Fruit fly (Drosophila melanogaster): ENCODE measurements around the gene Drgx.

Drgx gene

DNA sequence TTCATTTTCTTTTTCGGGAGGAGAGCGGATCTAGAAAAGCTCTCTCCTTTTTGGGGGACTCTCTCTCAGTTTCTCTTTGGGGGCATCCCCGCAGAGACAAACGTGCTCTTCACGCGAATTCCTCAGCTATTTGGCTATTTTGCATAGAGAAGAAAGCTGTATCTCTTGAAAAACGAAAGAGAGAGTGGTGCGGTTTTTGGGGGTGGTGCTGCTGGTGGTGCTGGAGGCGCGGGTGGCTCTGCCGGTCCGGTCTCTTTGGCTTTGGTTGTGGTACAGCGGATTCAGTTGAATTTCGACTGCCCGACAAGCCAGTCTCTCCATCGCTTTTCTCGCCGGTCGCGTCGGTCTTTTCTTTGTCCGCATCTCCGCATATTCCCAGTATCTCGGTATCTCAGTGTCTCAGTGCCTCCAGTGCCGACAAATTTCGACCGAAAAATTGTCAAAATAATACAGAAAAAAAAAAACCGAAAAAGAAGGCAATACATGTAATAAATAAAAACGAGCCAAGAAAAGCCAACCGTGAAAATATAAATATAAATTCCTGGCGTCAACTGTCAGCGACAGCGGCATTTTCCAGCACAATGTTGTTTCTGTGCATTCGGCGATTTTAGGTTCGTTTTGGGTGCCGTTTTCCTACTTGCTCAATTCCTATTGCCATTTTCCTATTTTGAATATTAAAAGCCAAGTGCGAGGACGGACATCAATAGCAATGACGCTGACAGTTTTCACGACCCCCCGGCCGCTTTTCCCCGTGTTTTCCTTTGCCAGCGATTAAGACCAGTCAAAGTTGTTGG, 67.8 kb downstream of the Drgx start, which contains the start of gene CG10019:
Gene CG10019 (plus strand): TSS at position 285 of the 794 bp plus-strand sequence.
- TF ChIP-seq Ets98B (GFP tag; IDR thresholded peaks at IDR 0.05) (peak; percentile 31; the same call in 1 of the 2 replicates), CG32121 (GFP tag; IDR thresholded peaks at IDR 0.05) (peak; percentile 48), CG9948 (tag; optimal IDR thresholded peaks at IDR 0.05) (no peak), CG4496 (GFP tag; IDR thresholded peaks at IDR 0.05) (peak; percentile 31; the same call in 1 of the 3 replicates), CG14655 (GFP tag; optimal IDR thresholded peaks at IDR 0.05) (peak; percentile 4)

DNA sequence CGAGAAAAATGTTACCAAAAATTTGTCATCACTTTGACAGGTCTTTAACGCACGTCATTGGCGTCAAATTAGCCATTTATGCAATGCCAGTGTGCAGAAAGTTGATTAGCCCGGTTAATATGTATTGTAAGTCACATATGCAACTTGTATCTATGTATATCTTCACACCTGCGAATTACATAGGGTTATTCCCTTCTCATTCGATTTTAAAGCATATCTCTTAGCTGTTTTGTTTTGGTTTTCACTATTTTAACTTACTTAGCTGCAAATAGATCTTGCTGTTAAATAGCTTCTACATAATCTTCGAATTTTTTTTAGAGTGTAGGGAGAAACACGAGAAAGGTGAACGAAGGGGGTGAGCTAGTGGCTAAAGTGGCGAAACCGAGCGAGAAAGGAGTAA, 68.5 kb downstream of the Drgx start:
- TF ChIP-seq Pif1A (GFP tag; optimal IDR thresholded peaks at IDR 0.05) (no peak), CG4496 (GFP tag; IDR thresholded peaks at IDR 0.05) (no peak), D1 (tag; optimal IDR thresholded peaks at IDR 0.05) (no peak), CG32121 (GFP tag; IDR thresholded peaks at IDR 0.05) (peak; percentile 31; the same call in 1 of the 2 replicates), CG10348 (GFP tag; IDR thresholded peaks at IDR 0.05) (no peak), EcR (GFP tag; optimal IDR thresholded peaks at IDR 0.05) (no peak), Ets98B (GFP tag; IDR thresholded peaks at IDR 0.05) (peak; percentile 13; the same call in 1 of the 2 replicates), CG13204 (GFP tag; optimal IDR thresholded peaks at IDR 0.05) (no peak), CG12605 (GFP tag; IDR thresholded peaks at IDR 0.05) (no peak), CG8301 (tag; optimal IDR thresholded peaks at IDR 0.05) (peak; percentile 72), CG34367 (tag; optimal IDR thresholded peaks at IDR 0.05) (no peak), CG15710 (tag; optimal IDR thresholded peaks at IDR 0.05) (no peak), CG9948 (tag; optimal IDR thresholded peaks at IDR 0.05) (no peak), CG14655 (GFP tag; optimal IDR thresholded peaks at IDR 0.05) (peak; percentile 70), Snoo (tag; optimal IDR thresholded peaks at IDR 0.05) (no peak), Pif1B (GFP tag; optimal IDR thresholded peaks at IDR 0.05) (no peak), CG8159 (tag; optimal IDR thresholded peaks at IDR 0.05) (no peak), gl (tag; optimal IDR thresholded peaks at IDR 0.05) (no peak), rn (GFP tag; IDR thresholded peaks at IDR 0.05) (no peak), CG17806 (tag; optimal IDR thresholded peaks at IDR 0.05) (no peak), fd96Ca (GFP tag; IDR thresholded peaks at IDR 0.05) (no peak)

dm6 chr2L:3737003-3737662, 74.6 kb downstream of the Drgx start:
- peak; percentile 36 for TF ChIP-seq CG8301 (tag; optimal IDR thresholded peaks at IDR 0.05)
- no peak for TF ChIP-seq fd96Ca (GFP tag; IDR thresholded peaks at IDR 0.05)
- no peak for TF ChIP-seq EcR (GFP tag; optimal IDR thresholded peaks at IDR 0.05)
- peak; percentile 50 for TF ChIP-seq CG14655 (GFP tag; optimal IDR thresholded peaks at IDR 0.05)
- TF ChIP-seq Snoo (tag; optimal IDR thresholded peaks at IDR 0.05), result no peak
- TF ChIP-seq CG34367 (tag; optimal IDR thresholded peaks at IDR 0.05), result no peak
- peak; percentile 30 for TF ChIP-seq CG15710 (tag; optimal IDR thresholded peaks at IDR 0.05)
- no peak for TF ChIP-seq Pif1B (GFP tag; optimal IDR thresholded peaks at IDR 0.05)
- no peak for TF ChIP-seq Ets98B (GFP tag; IDR thresholded peaks at IDR 0.05)
- TF ChIP-seq CG10348 (GFP tag; IDR thresholded peaks at IDR 0.05), result no peak
- TF ChIP-seq CG8159 (tag; optimal IDR thresholded peaks at IDR 0.05), result peak; percentile 53
- no peak for TF ChIP-seq CG17806 (tag; optimal IDR thresholded peaks at IDR 0.05)
- no peak for TF ChIP-seq Pif1A (GFP tag; optimal IDR thresholded peaks at IDR 0.05)
- TF ChIP-seq CG4496 (GFP tag; IDR thresholded peaks at IDR 0.05), result 0 out of 3 replicates have a peak, but pooled peaks have one; percentile 39
- TF ChIP-seq gl (tag; optimal IDR thresholded peaks at IDR 0.05), result no peak
- peak; percentile 21; the same call in 1 of the 2 replicates for TF ChIP-seq CG32121 (GFP tag; IDR thresholded peaks at IDR 0.05)
- no peak for TF ChIP-seq rn (GFP tag; IDR thresholded peaks at IDR 0.05)
- TF ChIP-seq CG13204 (GFP tag; optimal IDR thresholded peaks at IDR 0.05), result peak; percentile 12
- no peak for TF ChIP-seq D1 (tag; optimal IDR thresholded peaks at IDR 0.05)
- peak; percentile 39 for TF ChIP-seq CG9948 (tag; optimal IDR thresholded peaks at IDR 0.05)
- TF ChIP-seq CG12605 (GFP tag; IDR thresholded peaks at IDR 0.05), result no peak

dm6 chr2L:3737682-3738081, 75.1 kb downstream of the Drgx start:
- TF ChIP-seq CG8159 (tag; optimal IDR thresholded peaks at IDR 0.05) (peak; percentile 28), CG8301 (tag; optimal IDR thresholded peaks at IDR 0.05) (peak; percentile 39), Pif1B (GFP tag; optimal IDR thresholded peaks at IDR 0.05) (peak; percentile 9), CG14655 (GFP tag; optimal IDR thresholded peaks at IDR 0.05) (peak; percentile 44), fd96Ca (GFP tag; IDR thresholded peaks at IDR 0.05) (no peak), CG9948 (tag; optimal IDR thresholded peaks at IDR 0.05) (peak; percentile 24), CG17806 (tag; optimal IDR thresholded peaks at IDR 0.05) (no peak), Pif1A (GFP tag; optimal IDR thresholded peaks at IDR 0.05) (peak; percentile 3)

DNA sequence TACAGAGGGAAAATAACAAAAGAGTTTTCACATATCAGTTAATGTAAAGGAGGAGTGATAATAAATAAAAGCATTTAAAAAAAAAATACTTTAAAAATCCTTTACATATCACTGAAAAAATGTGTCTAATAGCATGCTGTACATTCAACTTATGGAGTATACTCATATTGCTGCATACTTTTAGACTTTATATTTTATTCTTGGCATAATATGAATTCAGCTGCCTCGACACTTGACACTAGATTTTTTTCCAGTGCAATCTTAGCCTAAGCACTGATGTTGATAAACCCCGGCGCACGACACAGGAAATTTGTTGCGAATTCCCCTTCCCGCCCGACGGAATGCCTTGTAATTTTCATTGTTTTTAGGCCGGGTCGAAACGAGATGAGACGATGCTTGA, 77.9 kb downstream of the Drgx start:
- TF ChIP-seq CG9948 (tag; optimal IDR thresholded peaks at IDR 0.05), result no peak
- no peak for TF ChIP-seq CG8159 (tag; optimal IDR thresholded peaks at IDR 0.05)
- TF ChIP-seq CG15710 (tag; optimal IDR thresholded peaks at IDR 0.05), result no peak
- no peak for TF ChIP-seq Pif1A (GFP tag; optimal IDR thresholded peaks at IDR 0.05)
- TF ChIP-seq CG12605 (GFP tag; IDR thresholded peaks at IDR 0.05), result no peak
- TF ChIP-seq EcR (GFP tag; optimal IDR thresholded peaks at IDR 0.05), result no peak
- TF ChIP-seq CG32121 (GFP tag; IDR thresholded peaks at IDR 0.05), result no peak
- TF ChIP-seq Snoo (tag; optimal IDR thresholded peaks at IDR 0.05), result no peak
- no peak for TF ChIP-seq CG13204 (GFP tag; optimal IDR thresholded peaks at IDR 0.05)

Data from whole organism, pupa.